Fruit fly (Drosophila melanogaster) whole organism, embryonic: Measurements from ENCODE around the gene trk.

Experiments
- Ada2b ChIP-seq: fragments of 200-800 bp; sonication (Bioruptor generic); IDR thresholded peaks from 2 replicates; pipeline ENCODE4 v1.3.6; 2022; ENCODE audit warnings: missing biosample characterization, missing genetic modification characterization
- B-H2 ChIP-seq: fragments of 200-800 bp; sonication (Bioruptor generic); optimal IDR thresholded peaks from 2 replicates; lab custom pipeline; 2018; ENCODE audit warnings: missing biosample characterization, mild to moderate bottlenecking, missing genetic modification characterization
- Bteb2 ChIP-seq: fragments of 200-800 bp; sonication (Bioruptor generic); optimal IDR thresholded peaks from 2 replicates; lab custom pipeline; 2016; ENCODE audit warnings: missing biosample characterization, missing genetic modification characterization
- CG12236 ChIP-seq: fragments of 200-800 bp; sonication (Bioruptor generic); optimal IDR thresholded peaks from 2 replicates; lab custom pipeline; 2016; ENCODE audit warnings: missing biosample characterization, missing genetic modification characterization
- CG14014 ChIP-seq: fragments of 200-800 bp; sonication (Bioruptor generic); IDR thresholded peaks from 2 replicates; pipeline ENCODE4 v1.3.6; 2022; ENCODE audit warnings: missing biosample characterization, missing genetic modification characterization
- CG1603 ChIP-seq: fragments of 200-800 bp; sonication (Bioruptor generic); optimal IDR thresholded peaks from 2 replicates; lab custom pipeline; 2019; ENCODE audit warnings: missing biosample characterization, mild to moderate bottlenecking, missing genetic modification characterization, moderate library complexity
- CG16815 ChIP-seq: fragments of 200-800 bp; sonication (Bioruptor generic); optimal IDR thresholded peaks from 3 replicates; lab custom pipeline; 2017; ENCODE audit warnings: missing biosample characterization, mild to moderate bottlenecking, missing genetic modification characterization
- CG17328 ChIP-seq: fragments of 200-800 bp; sonication (Bioruptor generic); IDR thresholded peaks from 2 replicates; pipeline ENCODE4 v1.3.6; 2022; ENCODE audit warnings: missing biosample characterization, missing genetic modification characterization
- CG17568 ChIP-seq: fragments of 200-800 bp; sonication (Bioruptor generic); optimal IDR thresholded peaks from 2 replicates; lab custom pipeline; 2018; ENCODE audit warnings: missing biosample characterization, mild to moderate bottlenecking, missing genetic modification characterization, moderate library complexity
- CG17829 ChIP-seq: fragments of 200-800 bp; optimal IDR thresholded peaks from 2 replicates; lab custom pipeline; 2019; ENCODE audit warnings: missing biosample characterization, mild to moderate bottlenecking, missing genetic modification characterization, moderate library complexity
- CG18262 ChIP-seq: fragments of 200-800 bp; optimal IDR thresholded peaks from 3 replicates; lab custom pipeline; 2019; ENCODE audit warnings: missing biosample characterization, mild to moderate bottlenecking, missing genetic modification characterization, moderate library complexity
- CG2712 ChIP-seq: fragments of 200-800 bp; optimal IDR thresholded peaks from 3 replicates; lab custom pipeline; 2019; ENCODE audit warnings: missing biosample characterization, mild to moderate bottlenecking, missing genetic modification characterization, moderate library complexity
- CG2875 ChIP-seq: fragments of 200-800 bp; sonication (Bioruptor generic); optimal IDR thresholded peaks from 2 replicates; lab custom pipeline; 2017; ENCODE audit warnings: missing biosample characterization, mild to moderate bottlenecking, missing genetic modification characterization, missing genetic modification reagents
- CG3065 ChIP-seq: fragments of 200-800 bp; sonication (Bioruptor generic); optimal IDR thresholded peaks from 2 replicates; lab custom pipeline; 2016; ENCODE audit warnings: missing biosample characterization, missing genetic modification characterization
- CG4328 ChIP-seq: fragments of 200-800 bp; sonication (Bioruptor generic); optimal IDR thresholded peaks from 3 replicates; lab custom pipeline; 2017; ENCODE audit warnings: missing biosample characterization, missing genetic modification reagents, missing genetic modification characterization
- CG4617 ChIP-seq: fragments of 200-800 bp; sonication (Bioruptor generic); optimal IDR thresholded peaks from 3 replicates; lab custom pipeline; 2016; ENCODE audit warnings: missing biosample characterization, missing genetic modification characterization, borderline replicate concordance
- CG7357 ChIP-seq: fragments of 200-800 bp; sonication (Bioruptor generic); IDR thresholded peaks from 3 replicates; pipeline ENCODE4 v1.3.6; 2022; ENCODE audit warnings: missing biosample characterization, missing genetic modification characterization
- CTCF ChIP-seq: fragments of 200-800 bp; sonication (Bioruptor generic); optimal IDR thresholded peaks from 2 replicates; lab custom pipeline; 2017; ENCODE audit warnings: missing biosample characterization, mild to moderate bottlenecking, missing genetic modification characterization, moderate library complexity
- Camta ChIP-seq: fragments of 200-800 bp; sonication (Bioruptor generic); optimal IDR thresholded peaks from 2 replicates; lab custom pipeline; 2016; ENCODE audit warnings: missing biosample characterization, missing genetic modification characterization
- D19A ChIP-seq: fragments of 200-800 bp; optimal IDR thresholded peaks from 3 replicates; lab custom pipeline; 2019; ENCODE audit warnings: missing biosample characterization, mild to moderate bottlenecking, missing genetic modification characterization, moderate library complexity
- Doc3 ChIP-seq: fragments of 200-800 bp; sonication (Bioruptor generic); IDR thresholded peaks from 3 replicates; pipeline ENCODE4 v1.3.6; 2022; ENCODE audit warnings: missing biosample characterization, missing genetic modification characterization; ENCODE audit not compliant: partially characterized antibody
- Drgx ChIP-seq: fragments of 200-800 bp; sonication (Bioruptor generic); IDR thresholded peaks from 2 replicates; pipeline ENCODE4 v1.3.6; 2022; ENCODE audit warnings: missing biosample characterization, missing genetic modification characterization
- H15 ChIP-seq: fragments of 200-800 bp; sonication (Bioruptor generic); IDR thresholded peaks from 3 replicates; pipeline ENCODE4 v1.3.6; 2022; ENCODE audit warnings: missing biosample characterization, missing genetic modification characterization
- HLH3B ChIP-seq: fragments of 200-800 bp; sonication (Bioruptor generic); IDR thresholded peaks from 2 replicates; pipeline ENCODE4 v1.3.6; 2022; ENCODE audit warnings: missing biosample characterization, missing genetic modification characterization
- HLH4C ChIP-seq: fragments of 200-800 bp; sonication (Bioruptor generic); IDR thresholded peaks from 3 replicates; pipeline ENCODE4 v1.3.6; 2022; ENCODE audit warnings: missing biosample characterization, missing genetic modification characterization; ENCODE audit not compliant: partially characterized antibody
- HLH54F ChIP-seq: fragments of 200-800 bp; sonication (Bioruptor generic); optimal IDR thresholded peaks from 3 replicates; lab custom pipeline; 2016; ENCODE audit warnings: missing biosample characterization, missing genetic modification characterization
- HmgZ ChIP-seq: fragments of 200-800 bp; sonication (Bioruptor generic); optimal IDR thresholded peaks from 2 replicates; lab custom pipeline; 2018; ENCODE audit warnings: missing biosample characterization, mild to moderate bottlenecking, missing genetic modification characterization
- Hmx ChIP-seq: fragments of 200-800 bp; sonication (Bioruptor generic); optimal IDR thresholded peaks from 2 replicates; lab custom pipeline; 2016; ENCODE audit warnings: missing biosample characterization, missing genetic modification characterization
- Med ChIP-seq: fragments of 200-800 bp; sonication (Bioruptor generic); peaks from one replicate; lab custom pipeline; 2016; ENCODE audit warnings: missing biosample characterization, missing genetic modification characterization, mild to moderate bottlenecking, inconsistent platforms, moderate library complexity
- Pdp1 ChIP-seq, 2 experiments: fragments of 200-800 bp; sonication (Bioruptor generic); optimal IDR thresholded peaks; 3 replicates each; lab custom pipeline; 2016; ENCODE audit warnings: missing biosample characterization in 2 of 2, missing genetic modification characterization in 2 of 2, mild to moderate bottlenecking in 1 of 2, moderate library complexity in 1 of 2
- Poxn ChIP-seq: fragments of 200-800 bp; sonication (Bioruptor generic); IDR thresholded peaks from 2 replicates; pipeline ENCODE4 v1.3.6; 2022; ENCODE audit warnings: missing biosample characterization, missing genetic modification characterization
- Spps ChIP-seq: fragments of 200-800 bp; sonication (Bioruptor generic); optimal IDR thresholded peaks from 2 replicates; lab custom pipeline; 2018; ENCODE audit warnings: missing biosample characterization, mild to moderate bottlenecking, missing genetic modification characterization
- Sry-β ChIP-seq: fragments of 200-800 bp; sonication (Bioruptor generic); optimal IDR thresholded peaks from 2 replicates; lab custom pipeline; 2018; ENCODE audit warnings: missing biosample characterization, mild to moderate bottlenecking, missing genetic modification characterization, moderate library complexity
- amos ChIP-seq: fragments of 200-800 bp; sonication (Bioruptor generic); IDR thresholded peaks from 2 replicates; pipeline ENCODE4 v1.3.6; 2022; ENCODE audit warnings: missing biosample characterization, missing genetic modification characterization; ENCODE audit not compliant: partially characterized antibody
- bcd ChIP-seq: fragments of 200-800 bp; sonication (Bioruptor generic); optimal IDR thresholded peaks from 2 replicates; lab custom pipeline; 2017; ENCODE audit warnings: missing biosample characterization, mild to moderate bottlenecking, missing genetic modification characterization
- chinmo ChIP-seq: fragments of 200-800 bp; sonication (Bioruptor generic); IDR thresholded peaks from 4 replicates; pipeline ENCODE4 v1.3.6; 2022; ENCODE audit warnings: missing biosample characterization, missing genetic modification characterization; ENCODE audit not compliant: partially characterized antibody
- dan ChIP-seq: fragments of 200-800 bp; sonication (Bioruptor generic); IDR thresholded peaks from 2 replicates; pipeline ENCODE4 v1.3.6; 2022; ENCODE audit warnings: missing biosample characterization, missing genetic modification characterization
- disco-r ChIP-seq: fragments of 200-800 bp; sonication (Bioruptor generic); optimal IDR thresholded peaks from 2 replicates; lab custom pipeline; 2016; ENCODE audit warnings: missing biosample characterization, missing genetic modification characterization
- fd64A ChIP-seq: fragments of 200-800 bp; sonication (Bioruptor generic); optimal IDR thresholded peaks from 3 replicates; lab custom pipeline; 2018; ENCODE audit warnings: missing biosample characterization, mild to moderate bottlenecking, missing genetic modification characterization
- gem ChIP-seq: fragments of 200-800 bp; sonication (Bioruptor generic); optimal IDR thresholded peaks from 2 replicates; lab custom pipeline; 2019; ENCODE audit warnings: missing biosample characterization, mild to moderate bottlenecking, missing genetic modification characterization, moderate library complexity
- gsb ChIP-seq: fragments of 200-800 bp; sonication (Bioruptor generic); IDR thresholded peaks from 2 replicates; pipeline ENCODE4 v1.3.6; 2022; ENCODE audit warnings: missing biosample characterization, missing genetic modification characterization
- hkb ChIP-seq, 2 experiments: fragments of 200-800 bp in 1 of 2; fragments of >200 bp in 1 of 2; sonication (Bioruptor generic) in 1 of 2; IDR thresholded peaks in 1 of 2; optimal IDR thresholded peaks in 1 of 2; 2 replicates each; pipeline versions ENCODE4 v1.3.6 to Lab custom; 2017 to 2022; ENCODE audit warnings: missing biosample characterization in 1 of 2, missing genetic modification characterization in 1 of 2
- nau ChIP-seq: fragments of 200-800 bp; sonication (Bioruptor generic); optimal IDR thresholded peaks from 3 replicates; lab custom pipeline; 2017; ENCODE audit warnings: missing biosample characterization, mild to moderate bottlenecking, missing genetic modification characterization, missing genetic modification reagents
- pzg ChIP-seq: fragments of 200-800 bp; sonication (Bioruptor generic); optimal IDR thresholded peaks from 3 replicates; lab custom pipeline; 2018; ENCODE audit warnings: missing biosample characterization, mild to moderate bottlenecking, missing genetic modification characterization, moderate library complexity
- sens ChIP-seq: fragments of 200-800 bp; sonication (Bioruptor generic); peaks from one replicate; lab custom pipeline; 2016; ENCODE audit warnings: missing biosample characterization, missing genetic modification characterization
- sob ChIP-seq: fragments of 200-800 bp; sonication (Bioruptor generic); IDR thresholded peaks from 2 replicates; pipeline ENCODE4 v1.3.6; 2022; ENCODE audit warnings: missing biosample characterization, missing genetic modification characterization
- tap ChIP-seq: fragments of 200-800 bp; optimal IDR thresholded peaks from 3 replicates; lab custom pipeline; 2019; ENCODE audit warnings: missing biosample characterization, mild to moderate bottlenecking, missing genetic modification characterization, moderate library complexity
- trh ChIP-seq: fragments of 200-800 bp; sonication (Bioruptor generic); optimal IDR thresholded peaks from 2 replicates; lab custom pipeline; 2016; ENCODE audit warnings: missing biosample characterization, missing genetic modification characterization
- tup ChIP-seq: fragments of 200-800 bp; sonication (Bioruptor generic); optimal IDR thresholded peaks from 2 replicates; lab custom pipeline; 2016; ENCODE audit warnings: missing biosample characterization, mild to moderate bottlenecking, missing genetic modification characterization, moderate library complexity
- vfl ChIP-seq: fragments of 200-800 bp; sonication (Bioruptor generic); optimal IDR thresholded peaks from 2 replicates; lab custom pipeline; 2016; ENCODE audit warnings: missing biosample characterization, missing genetic modification characterization
- vvl ChIP-seq: fragments of 200-800 bp; sonication (Bioruptor generic); IDR thresholded peaks from 2 replicates; pipeline ENCODE4 v1.3.6; 2022; ENCODE audit warnings: missing biosample characterization, missing genetic modification characterization

The trk gene

dm6 chr2L:10249655-10250202, 22.4 kb downstream of the trk start (continued):
- TF ChIP-seq tup (GFP tag; lab: Kevin White, UChicago) (no peak), Med (GFP tag; lab: Kevin White, UChicago) (peak; percentile 73), pzg (GFP tag; lab: Kevin White, UChicago) (no peak), trh (peak; percentile 20), Spps (tag; lab: Kevin White, UChicago) (peak; percentile 2), dan (no peak), CG4328 (GFP tag; lab: Kevin White, UChicago) (peak; percentile 68), HLH4C (GFP tag; lab: Robert Waterston, UW) (no peak), fd64A (GFP tag; lab: Kevin White, UChicago) (peak; percentile 75), vfl (GFP tag; lab: Kevin White, UChicago) (no peak), CG4617 (no peak), amos (GFP tag; lab: Robert Waterston, UW) (no peak), sens (GFP tag; lab: Kevin White, UChicago) (peak; percentile 86), HLH3B (GFP tag; lab: Robert Waterston, UW) (peak; percentile 29; the same call in 1 of the 2 replicates), Hmx (no peak), Sry-β (GFP tag; lab: Kevin White, UChicago) (no peak), CG16815 (GFP tag; lab: Kevin White, UChicago) (no peak), CG17568 (GFP tag; lab: Kevin White, UChicago) (peak; percentile 66), B-H2 (peak; percentile 31), HLH54F (GFP tag; lab: Kevin White, UChicago) (no peak), Poxn (GFP tag; lab: Robert Waterston, UW) (no peak), nau (peak; percentile 3)

dm6 chr2L:10246785-10247190, 25.3 kb downstream of the trk start, which contains the start of gene chico:
Gene chico, minus strand, starts transcription at chr2L:10247078.
- TF ChIP-seq HmgZ (peak; percentile 51), CTCF (GFP tag; lab: Kevin White, UChicago) (no peak), chinmo (GFP tag; lab: Robert Waterston, UW) (peak; percentile 76; the same call in 2 of the 4 replicates), CG17328 (GFP tag; lab: Robert Waterston, UW) (no peak), sob (no peak), CG3065 (GFP tag; lab: Kevin White, UChicago) (no peak), CG2875 (GFP tag; lab: Kevin White, UChicago) (no peak), disco-r (GFP tag; lab: Kevin White, UChicago) (no peak), vvl (no peak), Pdp1 (GFP tag; optimal IDR thresholded peaks at IDR 0.05; lab: Kevin White, UChicago) (peak in 1 of 2 experiments; percentile 72), CG14014 (GFP tag; lab: Robert Waterston, UW) (no peak), Drgx (no peak), CG2712 (peak; percentile 33), Doc3 (GFP tag; lab: Robert Waterston, UW) (peak; percentile 50; the same call in 1 of the 3 replicates), CG1603 (tag; lab: Kevin White, UChicago) (peak; percentile 83), CG18262 (tag; lab: Kevin White, UChicago) (no peak), D19A (tag; lab: Kevin White, UChicago) (no peak), CG17829 (peak; percentile 53), Bteb2 (GFP tag; lab: Kevin White, UChicago) (no peak), HLH3B (GFP tag; lab: Robert Waterston, UW) (no peak), gsb (no peak), CG7357 (no peak), tap (tag; lab: Kevin White, UChicago) (no peak), CG12236 (GFP tag; lab: Kevin White, UChicago) (no peak), Camta (no peak), Ada2b (GFP tag; lab: Robert Waterston, UW) (no peak), bcd (no peak), H15 (GFP tag; lab: Robert Waterston, UW) (no peak), hkb (optimal IDR thresholded peaks at IDR 0.05; lab: Kevin White, UChicago) (no peak), hkb (GFP tag; IDR thresholded peaks at IDR 0.05; lab: Robert Waterston, UW) (no peak), gem (tag; lab: Kevin White, UChicago) (no peak)
